Worm (Caenorhabditis elegans): Measurements from ENCODE around the gene gpa-13.

DNA sequence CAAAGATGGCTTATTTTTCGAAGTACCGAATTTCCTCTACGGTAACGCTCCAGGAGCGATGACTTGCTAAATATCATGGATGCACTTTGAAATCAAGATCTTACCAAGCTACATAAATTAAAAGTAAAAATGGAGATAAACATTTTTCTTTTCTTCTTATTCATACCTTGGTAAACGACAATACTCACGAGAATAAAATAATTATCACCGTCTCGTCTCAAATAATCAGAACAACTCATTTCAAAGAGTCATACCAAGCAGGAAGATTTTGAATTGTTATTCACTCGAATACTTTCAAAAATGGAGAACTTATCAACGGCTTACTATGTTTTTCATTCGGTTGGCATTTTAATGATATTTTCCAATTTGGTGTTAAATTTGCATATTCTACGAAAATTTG, 48.5 kb upstream of the gpa-13 start, which contains the start of gene srbc-45:
- TF ChIP-seq egl-27 (tag; optimal IDR thresholded peaks at IDR 0.05) (no peak), unc-86 (tag; optimal IDR thresholded peaks at IDR 0.05) (no peak), isw-1 (GFP tag; IDR thresholded peaks at IDR 0.05) (no peak), blmp-1 (tag; optimal IDR thresholded peaks at IDR 0.05) (no peak)

Data from whole organism, L1 larva.